Worm (Caenorhabditis elegans) whole organism, mixed stage, embryonic: ENCODE measurements around the gene ZK892.4.

Source experiments
- lsy-2 ChIP-seq: fragments of 150-350 bp; optimal IDR thresholded peaks from 2 replicates; lab custom pipeline; 2014; ENCODE audit warnings: missing biosample characterization, missing genetic modification characterization
- nhr-2 ChIP-seq: fragments of 150-350 bp; optimal IDR thresholded peaks from 2 replicates; lab custom pipeline; 2014; ENCODE audit warnings: missing biosample characterization, missing genetic modification characterization
- pha-4 ChIP-seq: fragments of 150-350 bp; optimal IDR thresholded peaks from 2 replicates; lab custom pipeline; 2018; ENCODE audit warnings: missing biosample characterization, missing genetic modification reagents, missing genetic modification characterization

ce11 chrII:10051485-10051884 lies 45.1 kb downstream of the ZK892.4 start:
- no peak for TF ChIP-seq nhr-2 (tag; lab: Kevin White, UChicago)
- TF ChIP-seq pha-4 (tag; lab: Kevin White, UChicago), result no peak
- TF ChIP-seq lsy-2 (tag; lab: Kevin White, UChicago), result no peak
